Fruit fly (Drosophila melanogaster) whole organism, embryonic: ENCODE data around the gene CG31365.

Source experiments
- Bgb ChIP-seq: fragments of 200-800 bp; sonication (Bioruptor generic); IDR thresholded peaks from 2 replicates; pipeline ENCODE4 v1.3.6; 2022; ENCODE audit warnings: missing biosample characterization, missing genetic modification characterization; ENCODE audit not compliant: partially characterized antibody
- CG10543 ChIP-seq: fragments of 200-800 bp; sonication (Bioruptor generic); optimal IDR thresholded peaks from 3 replicates; lab custom pipeline; 2017; ENCODE audit warnings: missing biosample characterization, mild to moderate bottlenecking, missing genetic modification characterization, moderate library complexity
- CG11723 ChIP-seq: fragments of 200-800 bp; sonication (Bioruptor generic); optimal IDR thresholded peaks from 2 replicates; lab custom pipeline; 2017; ENCODE audit warnings: missing biosample characterization, mild to moderate bottlenecking, missing genetic modification characterization
- CG12659 ChIP-seq: fragments of 200-800 bp; sonication (Bioruptor generic); optimal IDR thresholded peaks from 3 replicates; lab custom pipeline; 2017; ENCODE audit warnings: mild to moderate bottlenecking, missing biosample characterization, missing genetic modification reagents, missing genetic modification characterization
- CG12744 ChIP-seq: fragments of 200-800 bp; sonication (Bioruptor generic); optimal IDR thresholded peaks from 2 replicates; lab custom pipeline; 2016; ENCODE audit warnings: missing biosample characterization, missing genetic modification characterization
- CG31441 ChIP-seq: fragments of 200-800 bp; sonication (Bioruptor generic); IDR thresholded peaks from 2 replicates; pipeline ENCODE4 v1.3.6; 2022; ENCODE audit warnings: missing biosample characterization, missing genetic modification characterization
- CG32532 ChIP-seq: fragments of 200-800 bp; sonication (Bioruptor generic); IDR thresholded peaks from 2 replicates; pipeline ENCODE4 v1.3.6; 2022; ENCODE audit warnings: missing biosample characterization, missing genetic modification characterization
- CG32767 ChIP-seq: fragments of 200-800 bp; sonication (Bioruptor generic); IDR thresholded peaks from 2 replicates; pipeline ENCODE4 v1.3.6; 2022; ENCODE audit warnings: missing biosample characterization, missing genetic modification characterization
- CG4282 ChIP-seq: fragments of 200-800 bp; sonication (Bioruptor generic); optimal IDR thresholded peaks from 2 replicates; lab custom pipeline; 2016; ENCODE audit warnings: missing biosample characterization, missing genetic modification characterization
- CG7372 ChIP-seq: fragments of 200-800 bp; sonication (Bioruptor generic); IDR thresholded peaks from 2 replicates; pipeline ENCODE4 v1.3.6; 2022; ENCODE audit warnings: missing biosample characterization, missing genetic modification characterization
- CG8388 ChIP-seq: fragments of 200-800 bp; sonication (Bioruptor generic); optimal IDR thresholded peaks from 2 replicates; lab custom pipeline; 2019; ENCODE audit warnings: missing biosample characterization, mild to moderate bottlenecking, missing genetic modification characterization, moderate library complexity
- CG8924 ChIP-seq: fragments of 200-800 bp; optimal IDR thresholded peaks from 3 replicates; lab custom pipeline; 2019; ENCODE audit warnings: missing biosample characterization, mild to moderate bottlenecking, missing genetic modification characterization, moderate library complexity
- CG9797 ChIP-seq: fragments of 200-800 bp; sonication (Bioruptor generic); optimal IDR thresholded peaks from 3 replicates; lab custom pipeline; 2018; ENCODE audit warnings: missing biosample characterization, mild to moderate bottlenecking, missing genetic modification characterization
- Camta ChIP-seq: fragments of 200-800 bp; sonication (Bioruptor generic); optimal IDR thresholded peaks from 2 replicates; lab custom pipeline; 2016; ENCODE audit warnings: missing biosample characterization, missing genetic modification characterization
- CkIIα-i1 ChIP-seq: fragments of 200-800 bp; sonication (Bioruptor generic); IDR thresholded peaks from 2 replicates; pipeline ENCODE4 v1.3.6; 2022; ENCODE audit warnings: missing biosample characterization, missing genetic modification characterization
- Deaf1 ChIP-seq: fragments of 200-800 bp; optimal IDR thresholded peaks from 3 replicates; lab custom pipeline; 2019; ENCODE audit warnings: missing biosample characterization, mild to moderate bottlenecking, missing genetic modification characterization, moderate library complexity
- Ets97D ChIP-seq: fragments of 200-800 bp; sonication (Bioruptor generic); optimal IDR thresholded peaks from 3 replicates; lab custom pipeline; 2016; ENCODE audit warnings: missing biosample characterization, missing genetic modification characterization
- HLH54F ChIP-seq: fragments of 200-800 bp; sonication (Bioruptor generic); optimal IDR thresholded peaks from 3 replicates; lab custom pipeline; 2016; ENCODE audit warnings: missing biosample characterization, missing genetic modification characterization
- Hr78 ChIP-seq, 2 experiments: fragments of 200-800 bp in 1 of 2; fragments of >200 bp in 1 of 2; sonication (Bioruptor generic) in 1 of 2; optimal IDR thresholded peaks; 2 replicates each; lab custom pipeline; 2017 to 2019; ENCODE audit warnings: missing biosample characterization in 2 of 2, missing genetic modification characterization in 2 of 2, mild to moderate bottlenecking in 1 of 2, moderate library complexity in 1 of 2
- Mrtf ChIP-seq: fragments of 200-800 bp; sonication (Bioruptor generic); IDR thresholded peaks from 3 replicates; pipeline ENCODE4 v1.3.6; 2022; ENCODE audit warnings: missing biosample characterization, missing genetic modification characterization
- Pdp1 ChIP-seq, 2 experiments: fragments of 200-800 bp; sonication (Bioruptor generic); optimal IDR thresholded peaks; 3 replicates each; lab custom pipeline; 2016; ENCODE audit warnings: missing biosample characterization in 2 of 2, missing genetic modification characterization in 2 of 2, mild to moderate bottlenecking in 1 of 2, moderate library complexity in 1 of 2
- Rx ChIP-seq: fragments of 200-800 bp; sonication (Bioruptor generic); IDR thresholded peaks from 2 replicates; pipeline ENCODE4 v1.3.6; 2022; ENCODE audit warnings: missing biosample characterization, missing genetic modification characterization
- Ssrp ChIP-seq: fragments of 200-800 bp; sonication (Bioruptor generic); optimal IDR thresholded peaks from 2 replicates; lab custom pipeline; 2018; ENCODE audit warnings: missing biosample characterization, mild to moderate bottlenecking, missing genetic modification characterization, moderate library complexity
- Stat92E ChIP-seq, 3 experiments: fragments of >200 bp in 2 of 3; fragments of 200-800 bp in 1 of 3; sonication (Bioruptor generic) in 1 of 3; optimal IDR thresholded peaks; 2 replicates each; lab custom pipeline; 2017 to 2019; ENCODE audit warnings: missing biosample characterization in 3 of 3, missing genetic modification characterization in 3 of 3, mild to moderate bottlenecking in 1 of 3, moderate library complexity in 1 of 3
- Usf ChIP-seq: fragments of 200-800 bp; sonication (Bioruptor generic); optimal IDR thresholded peaks from 2 replicates; lab custom pipeline; 2017; ENCODE audit warnings: missing genotype, missing biosample characterization, missing genetic modification characterization
- Xrp1 ChIP-seq: fragments of 200-800 bp; sonication (Bioruptor generic); IDR thresholded peaks from 2 replicates; pipeline ENCODE4 v1.3.6; 2022; ENCODE audit warnings: missing biosample characterization, missing genetic modification characterization
- cato ChIP-seq: fragments of 200-800 bp; sonication (Bioruptor generic); optimal IDR thresholded peaks from 2 replicates; lab custom pipeline; 2016; ENCODE audit warnings: missing biosample characterization, missing genetic modification characterization, borderline replicate concordance
- cg ChIP-seq: fragments of 200-800 bp; sonication (Bioruptor generic); optimal IDR thresholded peaks from 3 replicates; lab custom pipeline; 2019; ENCODE audit warnings: missing biosample characterization, mild to moderate bottlenecking, missing genetic modification characterization, moderate library complexity
- chif ChIP-seq, 2 experiments: fragments of 200-800 bp; sonication (Bioruptor generic); optimal IDR thresholded peaks; 3 replicates each; lab custom pipeline; 2016; ENCODE audit warnings: missing biosample characterization in 2 of 2, missing genetic modification characterization in 2 of 2
- chn ChIP-seq: fragments of 200-800 bp; sonication (Bioruptor generic); optimal IDR thresholded peaks from 2 replicates; lab custom pipeline; 2016; ENCODE audit warnings: missing biosample characterization, missing genetic modification characterization
- dimm ChIP-seq: fragments of 200-800 bp; sonication (Bioruptor generic); IDR thresholded peaks from 2 replicates; pipeline ENCODE4 v1.3.6; 2022; ENCODE audit warnings: missing biosample characterization, missing genetic modification characterization
- dysf ChIP-seq: fragments of 200-800 bp; sonication (Bioruptor generic); IDR thresholded peaks from 3 replicates; pipeline ENCODE4 v1.3.6; 2022; ENCODE audit warnings: missing biosample characterization, missing genetic modification characterization
- esg ChIP-seq: fragments of 200-800 bp; sonication (Bioruptor generic); conservative IDR thresholded peaks from 2 replicates; pipeline ENCODE4 v1.3.6; 2022; ENCODE audit warnings: missing biosample characterization, missing genetic modification characterization
- grau ChIP-seq: fragments of 200-800 bp; optimal IDR thresholded peaks from 3 replicates; lab custom pipeline; 2019; ENCODE audit warnings: missing biosample characterization, mild to moderate bottlenecking, missing genetic modification characterization, moderate library complexity
- gt ChIP-seq: fragments of 200-800 bp; sonication (Bioruptor generic); IDR thresholded peaks from 2 replicates; pipeline ENCODE4 v1.3.6; 2022; ENCODE audit warnings: missing biosample characterization, missing genetic modification characterization
- ham ChIP-seq: fragments of 200-800 bp; sonication (Bioruptor generic); IDR thresholded peaks from 2 replicates; pipeline ENCODE4 v1.3.6; 2022; ENCODE audit warnings: missing biosample characterization, missing genetic modification characterization
- hkb ChIP-seq, 2 experiments: fragments of 200-800 bp in 1 of 2; fragments of >200 bp in 1 of 2; sonication (Bioruptor generic) in 1 of 2; IDR thresholded peaks in 1 of 2; optimal IDR thresholded peaks in 1 of 2; 2 replicates each; pipeline versions ENCODE4 v1.3.6 to Lab custom; 2017 to 2022; ENCODE audit warnings: missing biosample characterization in 1 of 2, missing genetic modification characterization in 1 of 2
- lab ChIP-seq: fragments of 200-800 bp; sonication (Bioruptor generic); optimal IDR thresholded peaks from 3 replicates; lab custom pipeline; 2017; ENCODE audit warnings: missing biosample characterization, missing genetic modification characterization, mild to moderate bottlenecking, moderate library complexity, missing genetic modification reagents
- lmd ChIP-seq: fragments of 200-800 bp; sonication (Bioruptor generic); IDR thresholded peaks from 2 replicates; pipeline ENCODE4 v1.3.6; 2022; ENCODE audit warnings: missing biosample characterization, missing genetic modification characterization
- mld ChIP-seq: fragments of 200-800 bp; sonication (Bioruptor generic); IDR thresholded peaks from 3 replicates; pipeline ENCODE4 v1.3.6; 2022; ENCODE audit warnings: missing biosample characterization, missing genetic modification characterization; ENCODE audit not compliant: partially characterized antibody
- pho ChIP-seq: fragments of 200-800 bp; sonication (Bioruptor generic); optimal IDR thresholded peaks from 2 replicates; lab custom pipeline; 2016; ENCODE audit warnings: missing biosample characterization, missing genetic modification characterization
- prd ChIP-seq, 3 experiments: fragments of >200 bp in 2 of 3; fragments of 200-800 bp in 1 of 3; sonication (Bioruptor generic) in 1 of 3; optimal IDR thresholded peaks in 2 of 3; IDR thresholded peaks in 1 of 3; 2 replicates in 2 of 3; 3 replicates in 1 of 3; pipeline versions ENCODE4 v1.3.6 to Lab custom; 2017 to 2022; ENCODE audit warnings: missing biosample characterization in 1 of 3, missing genetic modification characterization in 1 of 3
- psq ChIP-seq: fragments of 200-800 bp; sonication (Bioruptor generic); optimal IDR thresholded peaks from 2 replicates; lab custom pipeline; 2017; ENCODE audit warnings: missing biosample characterization, missing genetic modification characterization
- sima ChIP-seq: fragments of 200-800 bp; sonication (Bioruptor generic); optimal IDR thresholded peaks from 2 replicates; lab custom pipeline; 2016; ENCODE audit warnings: missing biosample characterization, missing genetic modification characterization
- sisA ChIP-seq: fragments of 200-800 bp; sonication (Bioruptor generic); IDR thresholded peaks from 2 replicates; pipeline ENCODE4 v1.3.6; 2022; ENCODE audit warnings: missing biosample characterization, missing genetic modification characterization
- sob ChIP-seq: fragments of 200-800 bp; sonication (Bioruptor generic); IDR thresholded peaks from 2 replicates; pipeline ENCODE4 v1.3.6; 2022; ENCODE audit warnings: missing biosample characterization, missing genetic modification characterization
- ssp ChIP-seq: fragments of 200-800 bp; sonication (Bioruptor generic); IDR thresholded peaks from 2 replicates; pipeline ENCODE4 v1.3.6; 2022; ENCODE audit warnings: missing biosample characterization, missing genetic modification characterization

CG31365 gene

dm6 chr3R:23117683-23118470 lies 8.3 kb downstream of the CG31365 start, which contains the start of the genes Rassf and CenB1A (continued):
- TF ChIP-seq cg (GFP tag; lab: Kevin White, UChicago) (no peak), Deaf1 (tag; lab: Kevin White, UChicago) (peak; percentile 15), Ets97D (GFP tag; lab: Kevin White, UChicago) (peak; percentile 60), Hr78 (GFP tag; optimal IDR thresholded peaks at IDR 0.05; lab: Kevin White, UChicago) (no peak), HLH54F (GFP tag; lab: Kevin White, UChicago) (peak; percentile 64), Stat92E (GFP tag; optimal IDR thresholded peaks at IDR 0.05; lab: Kevin White, UChicago) (no peak), CG4282 (GFP tag; lab: Kevin White, UChicago) (peak; percentile 23), Mrtf (peak; percentile 60; the same call in 1 of the 3 replicates), sima (GFP tag; lab: Kevin White, UChicago) (peak; percentile 8), sisA (GFP tag; lab: Robert Waterston, UW) (peak; percentile 37; the same call in 1 of the 2 replicates), dimm (GFP tag; lab: Robert Waterston, UW) (no peak), CG7372 (GFP tag; lab: Robert Waterston, UW) (peak; percentile 47; the same call in 1 of the 2 replicates), psq (GFP tag; lab: Kevin White, UChicago) (peak; percentile 25), CG31441 (GFP tag; lab: Robert Waterston, UW) (no peak), CG8388 (GFP tag; lab: Kevin White, UChicago) (peak; percentile 9), CG9797 (peak; percentile 67), gt (GFP tag; lab: Robert Waterston, UW) (no peak), hkb (optimal IDR thresholded peaks at IDR 0.05; lab: Kevin White, UChicago) (peak; percentile 73), hkb (GFP tag; IDR thresholded peaks at IDR 0.05; lab: Robert Waterston, UW) (no peak; the same call in 1 of the 2 replicates), Rx (no peak), CkIIα-i1 (GFP tag; lab: Robert Waterston, UW) (no peak), dysf (peak; percentile 41; the same call in 1 of the 3 replicates), CG32767 (0 out of 2 replicates have a peak, but pooled peaks have one; percentile 32), CG12659 (GFP tag; lab: Kevin White, UChicago) (peak; percentile 51), chif (GFP tag; optimal IDR thresholded peaks at IDR 0.05; lab: Kevin White, UChicago) (peak in 1 of 2 experiments; percentile 36), lmd (peak; percentile 64), ham (GFP tag; lab: Robert Waterston, UW) (no peak), Xrp1 (peak; percentile 41), sob (GFP tag; lab: Robert Waterston, UW) (peak; percentile 58; the same call in 1 of the 2 replicates), Ssrp (tag; lab: Kevin White, UChicago) (peak; percentile 32), esg (GFP tag; lab: Robert Waterston, UW) (no peak; the same call in 1 of the 2 replicates), CG8924 (tag; lab: Kevin White, UChicago) (no peak), mld (no peak), Camta (GFP tag; lab: Kevin White, UChicago) (no peak), Bgb (GFP tag; lab: Robert Waterston, UW) (peak; percentile 40; the same call in 1 of the 2 replicates), chn (GFP tag; lab: Kevin White, UChicago) (peak; percentile 50), CG12744 (GFP tag; lab: Kevin White, UChicago) (peak; percentile 51), lab (GFP tag; lab: Kevin White, UChicago) (peak; percentile 19), grau (tag; lab: Kevin White, UChicago) (peak; percentile 27), CG11723 (peak; percentile 13), Usf (GFP tag; lab: Kevin White, UChicago) (no peak), pho (GFP tag; lab: Kevin White, UChicago) (peak; percentile 57), prd (optimal IDR thresholded peaks at IDR 0.05; lab: Kevin White, UChicago) (no peak), prd (GFP tag; IDR thresholded peaks at IDR 0.05; lab: Robert Waterston, UW) (peak; percentile 53; the same call in 2 of the 3 replicates), CG10543 (peak; percentile 18), ssp (GFP tag; lab: Robert Waterston, UW) (0 out of 2 replicates have a peak, but pooled peaks have one; percentile 31), Pdp1 (GFP tag; optimal IDR thresholded peaks at IDR 0.05; lab: Kevin White, UChicago) (peak; percentile 31 to 35), CG32532 (GFP tag; lab: Robert Waterston, UW) (peak; percentile 27; the same call in 1 of the 2 replicates), cato (GFP tag; lab: Kevin White, UChicago) (peak; percentile 39)
